Worm (Caenorhabditis elegans) whole organism, L2 larva: ENCODE measurements around the gene F07C3.3.

Experiments
- ama-1 ChIP-seq: fragments of 150-350 bp; optimal IDR thresholded peaks from 2 replicates; lab custom pipeline; 2018; ENCODE audit warnings: inconsistent platforms
- crh-2 ChIP-seq: sonication (generic microtip); optimal IDR thresholded peaks from 2 replicates; lab custom pipeline; 2017; ENCODE audit warnings: missing biosample characterization, missing genetic modification characterization
- egl-27 ChIP-seq: sonication (generic microtip); optimal IDR thresholded peaks from 3 replicates; lab custom pipeline; 2017; ENCODE audit warnings: missing biosample characterization, missing genetic modification reagents, missing genetic modification characterization
- fos-1 ChIP-seq: fragments of 150-350 bp; optimal IDR thresholded peaks from 2 replicates; lab custom pipeline; 2014; ENCODE audit warnings: missing biosample characterization, missing genetic modification characterization
- lin-39 ChIP-seq: fragments of 150-350 bp; optimal IDR thresholded peaks from 2 replicates; lab custom pipeline; 2014; ENCODE audit warnings: missing biosample characterization, missing genetic modification reagents, missing genetic modification characterization
- lsy-2 ChIP-seq, 2 experiments: fragments of 150-350 bp in 1 of 2; sonication (generic microtip) in 1 of 2; optimal IDR thresholded peaks; 2 replicates each; lab custom pipeline; 2014 to 2017; ENCODE audit warnings: missing biosample characterization in 2 of 2, missing genetic modification characterization in 2 of 2
- mab-5 ChIP-seq: fragments of 150-350 bp; optimal IDR thresholded peaks from 2 replicates; lab custom pipeline; 2014; ENCODE audit warnings: missing biosample characterization, missing genetic modification characterization
- nhr-11 ChIP-seq: fragments of 150-350 bp; optimal IDR thresholded peaks from 2 replicates; lab custom pipeline; 2014; ENCODE audit warnings: missing biosample characterization, missing genetic modification characterization
- nhr-12 ChIP-seq: fragments of 150-350 bp; optimal IDR thresholded peaks from 2 replicates; lab custom pipeline; 2014; ENCODE audit warnings: missing biosample characterization, missing genetic modification characterization
- unc-55 ChIP-seq: fragments of 150-350 bp; sonication (generic microtip); optimal IDR thresholded peaks from 3 replicates; lab custom pipeline; 2014; ENCODE audit warnings: missing biosample characterization, missing genetic modification reagents, missing genetic modification characterization
- unc-62 ChIP-seq: fragments of 150-350 bp; optimal IDR thresholded peaks from 2 replicates; lab custom pipeline; 2014; ENCODE audit warnings: missing biosample characterization, missing genetic modification reagents, missing genetic modification characterization

ce11 chrV:9249932-9250331 lies 17.7 kb upstream of the F07C3.3 start, which contains the start of gene ptd-2:
- no peak for TF ChIP-seq nhr-12
- no peak for TF ChIP-seq fos-1 (tag; lab: Kevin White, UChicago)
- no peak for TF ChIP-seq lin-39 (tag; lab: Kevin White, UChicago)
- no peak for TF ChIP-seq unc-55 (GFP tag; lab: Kevin White, UChicago)
- no peak for TF ChIP-seq lsy-2 (tag; optimal IDR thresholded peaks at IDR 0.05; lab: Kevin White, UChicago)
- no peak for TF ChIP-seq unc-62 (GFP tag; lab: Kevin White, UChicago)
- no peak for TF ChIP-seq egl-27
- no peak for TF ChIP-seq nhr-11
- no peak for TF ChIP-seq mab-5 (tag; lab: Kevin White, UChicago)
- no peak for TF ChIP-seq crh-2
- TF ChIP-seq ama-1 (lab: Kevin White, UChicago) = no peak
